Worm (Caenorhabditis elegans) whole organism, young adult: Measurements from ENCODE around the gene apa-2.
A peak's percentile ranks its signal among the peaks of the same experiment; 100 is the strongest.

Experiments
- B0261.1 ChIP-seq: sonication (generic microtip); optimal IDR thresholded peaks from 2 replicates; lab custom pipeline; 2016; ENCODE audit warnings: mild to moderate bottlenecking, missing genetic modification characterization, moderate library complexity, missing compliant biosample characterization
- F22D6.2 ChIP-seq: sonication (generic microtip); optimal IDR thresholded peaks from 2 replicates; lab custom pipeline; 2016; ENCODE audit warnings: mild to moderate bottlenecking, missing genetic modification characterization, missing compliant biosample characterization
- F37B4.10 ChIP-seq: fragments of 200-800 bp; sonication (Bioruptor generic); IDR thresholded peaks from 2 replicates; pipeline ENCODE4 v1.3.6; 2022; ENCODE audit warnings: missing genetic modification characterization, missing compliant biosample characterization
- F57A8.1 ChIP-seq: fragments of 200-800 bp; sonication (Bioruptor generic); optimal IDR thresholded peaks from 2 replicates; lab custom pipeline; 2018; ENCODE audit warnings: mild to moderate bottlenecking, missing genetic modification characterization, moderate library complexity, missing compliant biosample characterization
- F57C9.4 ChIP-seq: sonication (generic microtip); optimal IDR thresholded peaks from 2 replicates; lab custom pipeline; 2017; ENCODE audit warnings: mild to moderate bottlenecking, missing genetic modification characterization, missing compliant biosample characterization
- K12H6.12 ChIP-seq: fragments of 200-800 bp; sonication (Bioruptor generic); optimal IDR thresholded peaks from 2 replicates; lab custom pipeline; 2018; ENCODE audit warnings: mild to moderate bottlenecking, missing genetic modification characterization, missing compliant biosample characterization
- Y67H2A.10 ChIP-seq: fragments of 200-800 bp; sonication (Bioruptor generic); conservative IDR thresholded peaks from 2 replicates; pipeline ENCODE4 v1.3.6; 2022; ENCODE audit warnings: missing genetic modification reagents, missing genetic modification characterization, missing compliant biosample characterization
- Y79H2A.3 ChIP-seq: fragments of 200-800 bp; sonication (Bioruptor generic); conservative IDR thresholded peaks from 2 replicates; pipeline ENCODE4 v1.3.6; 2022; ENCODE audit warnings: missing genetic modification reagents, missing genetic modification characterization, missing compliant biosample characterization
- akir-1 ChIP-seq: fragments of 200-800 bp; sonication (Bioruptor generic); optimal IDR thresholded peaks from 2 replicates; lab custom pipeline; 2018; ENCODE audit warnings: mild to moderate bottlenecking, missing genetic modification characterization, moderate library complexity, missing compliant biosample characterization
- ama-1 ChIP-seq, 3 experiments: fragments of 150-350 bp in 1 of 3; sonication (generic microtip) in 2 of 3; optimal IDR thresholded peaks; 2 replicates each; lab custom pipeline; 2014 to 2018; ENCODE audit warnings: missing biosample characterization in 2 of 3, missing genetic modification characterization in 2 of 3, missing genetic modification reagents in 2 of 3
- attf-6 ChIP-seq: fragments of 200-800 bp; sonication (Bioruptor generic); IDR thresholded peaks from 2 replicates; pipeline ENCODE4 v1.3.6; 2022; ENCODE audit warnings: missing genetic modification reagents, missing genetic modification characterization, missing compliant biosample characterization
- bed-1 ChIP-seq: fragments of 200-800 bp; sonication (Bioruptor generic); IDR thresholded peaks from 2 replicates; pipeline ENCODE4 v1.3.6; 2022; ENCODE audit warnings: missing genetic modification reagents, missing genetic modification characterization, missing compliant biosample characterization
- ceh-40 ChIP-seq: fragments of 200-800 bp; sonication (Bioruptor generic); IDR thresholded peaks from 2 replicates; pipeline ENCODE4 v1.3.6; 2022; ENCODE audit warnings: missing genetic modification characterization, missing compliant biosample characterization
- dpl-1 ChIP-seq: fragments of 150-350 bp; optimal IDR thresholded peaks from 2 replicates; lab custom pipeline; 2014; ENCODE audit warnings: missing biosample characterization, missing genetic modification reagents, missing genetic modification characterization
- efl-1 ChIP-seq: fragments of 150-350 bp; optimal IDR thresholded peaks from 2 replicates; lab custom pipeline; 2014; ENCODE audit warnings: missing biosample characterization, missing genetic modification reagents, missing genetic modification characterization
- egl-44 ChIP-seq: fragments of 200-800 bp; sonication (Bioruptor generic); IDR thresholded peaks from 2 replicates; pipeline ENCODE4 v1.3.6; 2022; ENCODE audit warnings: missing genetic modification reagents, missing genetic modification characterization, missing compliant biosample characterization
- egrh-3 ChIP-seq: fragments of 200-800 bp; sonication (Bioruptor generic); IDR thresholded peaks from 2 replicates; pipeline ENCODE4 v1.3.6; 2022; ENCODE audit warnings: missing genetic modification reagents, missing genetic modification characterization, missing compliant biosample characterization
- fkh-3 ChIP-seq: sonication (generic microtip); optimal IDR thresholded peaks from 2 replicates; lab custom pipeline; 2016; ENCODE audit warnings: mild to moderate bottlenecking, missing genetic modification characterization, missing compliant biosample characterization
- gei-17 ChIP-seq: fragments of 200-800 bp; sonication (Bioruptor generic); optimal IDR thresholded peaks from 2 replicates; lab custom pipeline; 2018; ENCODE audit warnings: mild to moderate bottlenecking, missing genetic modification characterization, missing compliant biosample characterization
- hmg-1.2 ChIP-seq: fragments of 200-800 bp; sonication (Bioruptor generic); IDR thresholded peaks from 2 replicates; pipeline ENCODE4 v1.3.6; 2022; ENCODE audit warnings: missing genetic modification reagents, missing genetic modification characterization, missing compliant biosample characterization
- hrde-1 ChIP-seq: sonication (generic microtip); optimal IDR thresholded peaks from 2 replicates; lab custom pipeline; 2016; ENCODE audit warnings: missing genetic modification characterization, mild to moderate bottlenecking, missing compliant biosample characterization, moderate library complexity, missing genotype, missing genetic modification reagents, borderline replicate concordance
- hsf-1 ChIP-seq: fragments of 200-800 bp; sonication (Bioruptor generic); IDR thresholded peaks from 2 replicates; pipeline ENCODE4 v1.3.6; 2022; ENCODE audit warnings: missing genetic modification reagents, missing genetic modification characterization, missing compliant biosample characterization
- let-526 ChIP-seq: fragments of 200-800 bp; sonication (Bioruptor generic); IDR thresholded peaks from 2 replicates; pipeline ENCODE4 v1.3.6; 2022; ENCODE audit warnings: missing genetic modification reagents, missing genetic modification characterization, missing compliant biosample characterization
- lin-40 ChIP-seq: sonication (generic microtip); optimal IDR thresholded peaks from 2 replicates; lab custom pipeline; 2016; ENCODE audit warnings: missing genetic modification characterization, mild to moderate bottlenecking, missing compliant biosample characterization, missing genotype, missing genetic modification reagents
- lir-1 ChIP-seq: fragments of 200-800 bp; sonication (Bioruptor generic); conservative IDR thresholded peaks from 2 replicates; pipeline ENCODE4 v1.3.6; 2022; ENCODE audit warnings: missing genetic modification reagents, missing genetic modification characterization, missing compliant biosample characterization
- madf-6 ChIP-seq: fragments of 200-800 bp; sonication (Bioruptor generic); IDR thresholded peaks from 2 replicates; pipeline ENCODE4 v1.3.6; 2022; ENCODE audit warnings: missing genetic modification reagents, missing genetic modification characterization, missing compliant biosample characterization
- mel-28 ChIP-seq: sonication (generic microtip); optimal IDR thresholded peaks from 2 replicates; lab custom pipeline; 2016; ENCODE audit warnings: borderline replicate concordance, mild to moderate bottlenecking, missing genetic modification characterization, missing compliant biosample characterization
- nfya-1 ChIP-seq: sonication (generic microtip); optimal IDR thresholded peaks from 2 replicates; lab custom pipeline; 2017; ENCODE audit warnings: antibody characterized with exemption, missing compliant biosample characterization, missing genetic modification characterization, borderline replicate concordance; ENCODE audit not compliant: insufficient read depth
- nhr-120 ChIP-seq: fragments of 200-800 bp; sonication (Bioruptor generic); IDR thresholded peaks from 2 replicates; pipeline ENCODE4 v1.3.6; 2022; ENCODE audit warnings: missing genetic modification characterization, missing compliant biosample characterization
- nhr-27 ChIP-seq: fragments of 200-800 bp; sonication (Bioruptor generic); optimal IDR thresholded peaks from 2 replicates; lab custom pipeline; 2018; ENCODE audit warnings: mild to moderate bottlenecking, missing genetic modification characterization, moderate library complexity, missing compliant biosample characterization
- nhr-90 ChIP-seq: sonication (generic microtip); optimal IDR thresholded peaks from 2 replicates; lab custom pipeline; 2016; ENCODE audit warnings: missing genotype, mild to moderate bottlenecking, missing genetic modification characterization, missing compliant biosample characterization
- rcor-1 ChIP-seq: fragments of 200-800 bp; sonication (Bioruptor generic); IDR thresholded peaks from 2 replicates; pipeline ENCODE4 v1.3.6; 2022; ENCODE audit warnings: missing genetic modification reagents, missing genetic modification characterization, missing compliant biosample characterization
- rec-8 ChIP-seq, 2 experiments: sonication (generic microtip); optimal IDR thresholded peaks; 2 replicates each; lab custom pipeline; 2016; ENCODE audit warnings: mild to moderate bottlenecking in 2 of 2, missing genetic modification characterization in 2 of 2, missing genetic modification reagents in 2 of 2, missing genotype in 2 of 2, missing biosample characterization in 1 of 2, missing compliant biosample characterization in 1 of 2, moderate library complexity in 1 of 2
- repo-1 ChIP-seq: sonication (generic microtip); optimal IDR thresholded peaks from 2 replicates; lab custom pipeline; 2017; ENCODE audit warnings: mild to moderate bottlenecking, missing genetic modification characterization, missing compliant biosample characterization
- rpc-1 ChIP-seq, 2 experiments: fragments of 150-350 bp in 1 of 2; sonication (generic microtip) in 1 of 2; optimal IDR thresholded peaks; 2 replicates each; lab custom pipeline; 2014 to 2018; ENCODE audit warnings: missing biosample characterization in 1 of 2, missing genetic modification characterization in 1 of 2, missing genetic modification reagents in 1 of 2, missing genotype in 1 of 2
- snpc-1.1 ChIP-seq: sonication (generic microtip); optimal IDR thresholded peaks from 2 replicates; lab custom pipeline; 2017; ENCODE audit warnings: missing genetic modification characterization, mild to moderate bottlenecking, missing compliant biosample characterization, antibody characterized with exemption, moderate library complexity, missing genotype, missing genetic modification reagents; ENCODE audit not compliant: insufficient read depth
- snpc-4 ChIP-seq, 5 experiments: fragments of 150-350 bp in 1 of 5; sonication (generic microtip) in 4 of 5; optimal IDR thresholded peaks; 2 replicates each; lab custom pipeline; 2014 to 2018; ENCODE audit warnings: missing genetic modification characterization in 5 of 5, missing biosample characterization in 3 of 5, antibody characterized with exemption in 2 of 5, mild to moderate bottlenecking in 2 of 5, missing compliant biosample characterization in 2 of 5, missing genotype in 2 of 5, moderate library complexity in 2 of 5, missing genetic modification reagents in 1 of 5
- tlf-1 ChIP-seq: fragments of 200-800 bp; sonication (Bioruptor generic); optimal IDR thresholded peaks from 2 replicates; lab custom pipeline; 2018; ENCODE audit warnings: mild to moderate bottlenecking, missing genetic modification characterization, missing compliant biosample characterization
- zfh-2 ChIP-seq: fragments of 200-800 bp; sonication (Bioruptor generic); conservative IDR thresholded peaks from 2 replicates; pipeline ENCODE4 v1.3.6; 2022; ENCODE audit warnings: missing genetic modification reagents, missing genetic modification characterization, missing compliant biosample characterization
- ztf-22 ChIP-seq: fragments of 200-800 bp; sonication (Bioruptor generic); optimal IDR thresholded peaks from 2 replicates; lab custom pipeline; 2018; ENCODE audit warnings: mild to moderate bottlenecking, missing genetic modification characterization, moderate library complexity, missing compliant biosample characterization
- ztf-6 ChIP-seq: fragments of 200-800 bp; sonication (Bioruptor generic); IDR thresholded peaks from 2 replicates; pipeline ENCODE4 v1.3.6; 2022; ENCODE audit warnings: missing genetic modification reagents, missing genetic modification characterization, missing compliant biosample characterization

The apa-2 gene

ce11 chrX:9372987-9373386, 34.5 kb downstream of the apa-2 start (continued):
- TF ChIP-seq B0261.1 (peak; percentile 84), snpc-4 (GFP tag; optimal IDR thresholded peaks at IDR 0.05; lab: Kevin White, UChicago) (peak; percentile 51), snpc-4 (tag; optimal IDR thresholded peaks at IDR 0.05; lab: Kevin White, UChicago) (peak in 3 of 4 experiments; percentile 28 to 77 (median 73)), hsf-1 (GFP tag; lab: Robert Waterston, UW) (no peak), nhr-27 (no peak), ztf-22 (no peak), mel-28 (no peak), repo-1 (tag; lab: Kevin White, UChicago) (peak; percentile 13), nhr-120 (GFP tag; lab: Robert Waterston, UW) (no peak), rec-8 (tag; optimal IDR thresholded peaks at IDR 0.05; lab: Kevin White, UChicago) (peak; percentile 7 to 42), bed-1 (GFP tag; lab: Robert Waterston, UW) (no peak), let-526 (GFP tag; lab: Robert Waterston, UW) (no peak), egl-44 (GFP tag; lab: Robert Waterston, UW) (no peak), tlf-1 (no peak), fkh-3 (tag; lab: Kevin White, UChicago) (no peak), zfh-2 (GFP tag; lab: Robert Waterston, UW) (no peak), lir-1 (no peak), ceh-40 (GFP tag; lab: Robert Waterston, UW) (no peak), snpc-1.1 (tag; lab: Kevin White, UChicago) (no peak), nfya-1 (tag; lab: Kevin White, UChicago) (no peak), hmg-1.2 (GFP tag; lab: Robert Waterston, UW) (peak; percentile 67), F57A8.1 (GFP tag; lab: Kevin White, UChicago) (no peak), lin-40 (tag; lab: Kevin White, UChicago) (peak; percentile 52), akir-1 (GFP tag; lab: Kevin White, UChicago) (no peak), madf-6 (GFP tag; lab: Robert Waterston, UW) (no peak), F22D6.2 (tag; lab: Kevin White, UChicago) (peak; percentile 22), Y79H2A.3 (GFP tag; lab: Robert Waterston, UW) (no peak), rpc-1 (optimal IDR thresholded peaks at IDR 0.05; lab: Kevin White, UChicago) (peak; percentile 71), rpc-1 (tag; optimal IDR thresholded peaks at IDR 0.05; lab: Kevin White, UChicago) (peak; percentile 82), rcor-1 (peak; percentile 50; the same call in 1 of the 2 replicates), F37B4.10 (no peak), ztf-6 (GFP tag; lab: Robert Waterston, UW) (no peak), ama-1 (optimal IDR thresholded peaks at IDR 0.05; lab: Kevin White, UChicago) (no peak), ama-1 (GFP tag; optimal IDR thresholded peaks at IDR 0.05; lab: Kevin White, UChicago) (peak in 1 of 2 experiments; percentile 39), K12H6.12 (tag; lab: Kevin White, UChicago) (peak; percentile 7), dpl-1 (no peak), attf-6 (GFP tag; lab: Robert Waterston, UW) (no peak), egrh-3 (GFP tag; lab: Robert Waterston, UW) (peak; percentile 53; the same call in 1 of the 2 replicates), nhr-90 (peak; percentile 74), F57C9.4 (tag; lab: Kevin White, UChicago) (no peak), Y67H2A.10 (GFP tag; lab: Robert Waterston, UW) (no peak), hrde-1 (tag; lab: Kevin White, UChicago) (no peak), efl-1 (GFP tag; lab: Kevin White, UChicago) (no peak), gei-17 (GFP tag; lab: Kevin White, UChicago) (peak; percentile 0)
